Worm (Caenorhabditis elegans): ENCODE results near the gene F23H11.2.

ce11 chrIII:853859-854359 lies 41.6 kb upstream of the F23H11.2 start, which contains the start of the genes rnp-5 and tag-51:
- TF ChIP-seq nhr-11 (tag; optimal IDR thresholded peaks at IDR 0.05) (no peak), fkh-10 (GFP tag; optimal IDR thresholded peaks at IDR 0.05) (no peak), ztf-11 (tag; optimal IDR thresholded peaks at IDR 0.05) (no peak), mdl-1 (tag; optimal IDR thresholded peaks at IDR 0.05) (no peak), ceh-28 (tag; optimal IDR thresholded peaks at IDR 0.05) (no peak), ama-1 (optimal IDR thresholded peaks at IDR 0.05) (no peak)

Data from whole organism, L3 larva.